Worm (Caenorhabditis elegans) whole organism, L3 larva: Measurements from ENCODE around the gene Y43F8C.17.

Experiments
- R02D3.7 ChIP-seq: fragments of 150-350 bp; optimal IDR thresholded peaks from 2 replicates; lab custom pipeline; 2014; ENCODE audit warnings: missing biosample characterization, missing genetic modification characterization
- ZK546.5 ChIP-seq: sonication (generic microtip); optimal IDR thresholded peaks from 2 replicates; lab custom pipeline; 2017; ENCODE audit warnings: missing biosample characterization, missing genetic modification characterization
- aly-2 ChIP-seq: fragments of 150-350 bp; optimal IDR thresholded peaks from 2 replicates; lab custom pipeline; 2014; ENCODE audit warnings: missing biosample characterization, missing genetic modification characterization
- ama-1 ChIP-seq: fragments of 150-350 bp; optimal IDR thresholded peaks from 2 replicates; lab custom pipeline; 2018
- ceh-16 ChIP-seq: sonication (generic microtip); optimal IDR thresholded peaks from 2 replicates; lab custom pipeline; 2017; ENCODE audit warnings: missing biosample characterization, missing genetic modification characterization
- ceh-28 ChIP-seq: fragments of 150-350 bp; optimal IDR thresholded peaks from 2 replicates; lab custom pipeline; 2014; ENCODE audit warnings: missing biosample characterization, missing genetic modification reagents, missing genetic modification characterization
- ceh-82 ChIP-seq: fragments of 150-350 bp; optimal IDR thresholded peaks from 2 replicates; lab custom pipeline; 2014; ENCODE audit warnings: missing biosample characterization, missing genetic modification characterization
- egl-27 ChIP-seq: sonication (generic microtip); optimal IDR thresholded peaks from 4 replicates; lab custom pipeline; 2017; ENCODE audit warnings: missing biosample characterization, missing genetic modification reagents, missing genetic modification characterization
- elt-1 ChIP-seq: fragments of 150-350 bp; optimal IDR thresholded peaks from 2 replicates; lab custom pipeline; 2014; ENCODE audit warnings: missing biosample characterization, missing genetic modification characterization
- elt-2 ChIP-seq: sonication (generic microtip); optimal IDR thresholded peaks from 2 replicates; lab custom pipeline; 2016; ENCODE audit warnings: missing genetic modification reagents, mild to moderate bottlenecking, missing genetic modification characterization, missing compliant biosample characterization
- elt-3 ChIP-seq, 3 experiments: fragments of 150-350 bp in 1 of 3; sonication (generic microtip) in 2 of 3; optimal IDR thresholded peaks; 2 replicates in 2 of 3; 4 replicates in 1 of 3; lab custom pipeline; 2014 to 2017; ENCODE audit warnings: missing biosample characterization in 3 of 3, missing genetic modification characterization in 3 of 3
- fkh-10 ChIP-seq: sonication (generic microtip); optimal IDR thresholded peaks from 2 replicates; lab custom pipeline; 2017; ENCODE audit warnings: missing biosample characterization, missing genetic modification reagents, missing genetic modification characterization
- fos-1 ChIP-seq: fragments of 150-350 bp; optimal IDR thresholded peaks from 2 replicates; lab custom pipeline; 2014; ENCODE audit warnings: missing biosample characterization, missing genetic modification characterization
- hmg-11 ChIP-seq: sonication (generic microtip); optimal IDR thresholded peaks from 2 replicates; lab custom pipeline; 2016; ENCODE audit warnings: missing genetic modification characterization, missing compliant biosample characterization
- jun-1 ChIP-seq: fragments of 150-350 bp; optimal IDR thresholded peaks from 2 replicates; lab custom pipeline; 2014; ENCODE audit warnings: missing biosample characterization, missing genetic modification reagents, missing genetic modification characterization
- lin-15B ChIP-seq: fragments of 150-350 bp; optimal IDR thresholded peaks from 2 replicates; lab custom pipeline; 2014; ENCODE audit warnings: missing biosample characterization, missing genetic modification characterization
- lin-39 ChIP-seq: fragments of 150-350 bp; optimal IDR thresholded peaks from 2 replicates; lab custom pipeline; 2018; ENCODE audit warnings: missing biosample characterization, missing genetic modification reagents, missing genetic modification characterization
- mdl-1 ChIP-seq: fragments of 150-350 bp; optimal IDR thresholded peaks from 2 replicates; lab custom pipeline; 2014; ENCODE audit warnings: missing biosample characterization, missing genetic modification characterization
- nfya-1 ChIP-seq: sonication (generic microtip); optimal IDR thresholded peaks from 2 replicates; lab custom pipeline; 2017; ENCODE audit warnings: missing genetic modification characterization, mild to moderate bottlenecking, missing compliant biosample characterization, antibody characterized with exemption, moderate library complexity; ENCODE audit not compliant: insufficient read depth
- nhr-11 ChIP-seq: fragments of 150-350 bp; optimal IDR thresholded peaks from 2 replicates; lab custom pipeline; 2014; ENCODE audit warnings: missing biosample characterization, missing genetic modification characterization
- nhr-23 ChIP-seq: fragments of 150-350 bp; optimal IDR thresholded peaks from 2 replicates; lab custom pipeline; 2014; ENCODE audit warnings: missing biosample characterization, missing genetic modification reagents, missing genetic modification characterization
- nhr-237 ChIP-seq: fragments of 150-350 bp; optimal IDR thresholded peaks from 2 replicates; lab custom pipeline; 2014; ENCODE audit warnings: missing biosample characterization, missing genetic modification characterization
- nhr-28 ChIP-seq: fragments of 150-350 bp; optimal IDR thresholded peaks from 2 replicates; lab custom pipeline; 2014; ENCODE audit warnings: missing biosample characterization, missing genetic modification characterization
- nhr-76 ChIP-seq: fragments of 150-350 bp; sonication (generic microtip); optimal IDR thresholded peaks from 5 replicates; lab custom pipeline; 2014; ENCODE audit warnings: missing biosample characterization, missing genetic modification characterization
- pqm-1 ChIP-seq: fragments of 150-350 bp; optimal IDR thresholded peaks from 2 replicates; lab custom pipeline; 2017; ENCODE audit warnings: missing biosample characterization, missing genetic modification characterization, inconsistent platforms
- skn-1 ChIP-seq: fragments of 150-350 bp; optimal IDR thresholded peaks from 2 replicates; lab custom pipeline; 2014; ENCODE audit warnings: missing biosample characterization, missing genetic modification characterization
- tbx-2 ChIP-seq: sonication (generic microtip); optimal IDR thresholded peaks from 2 replicates; lab custom pipeline; 2016; ENCODE audit warnings: mild to moderate bottlenecking, missing genetic modification characterization, missing compliant biosample characterization
- unc-62 ChIP-seq: fragments of 150-350 bp; sonication (generic microtip); optimal IDR thresholded peaks from 4 replicates; lab custom pipeline; 2014; ENCODE audit warnings: missing biosample characterization, missing genetic modification reagents, missing genetic modification characterization
- ztf-11 ChIP-seq: fragments of 150-350 bp; optimal IDR thresholded peaks from 2 replicates; lab custom pipeline; 2014; ENCODE audit warnings: missing biosample characterization, missing genetic modification characterization

The Y43F8C.17 gene

ce11 chrV:19737458-19737857, 21.5 kb downstream of the Y43F8C.17 start, which contains the start of gene W04E12.7:
Gene W04E12.7, minus strand, starts transcription at chrV:19737558.
- TF ChIP-seq ceh-82 (no peak), elt-1 (tag; lab: Kevin White, UChicago) (no peak), ama-1 (no peak), ZK546.5 (tag; lab: Kevin White, UChicago) (no peak), pqm-1 (tag; lab: Kevin White, UChicago) (no peak), nfya-1 (tag; lab: Kevin White, UChicago) (no peak), nhr-11 (no peak)

ce11 chrV:19738117-19738516, 22.2 kb downstream of the Y43F8C.17 start, which contains the start of gene fbxa-131:
Gene fbxa-131, plus strand, starts transcription at chrV:19738417.
- no peak for TF ChIP-seq egl-27 (tag; lab: Kevin White, UChicago)
- no peak for TF ChIP-seq R02D3.7 (tag; lab: Kevin White, UChicago)
- no peak for TF ChIP-seq lin-15B (tag; lab: Kevin White, UChicago)

- TF ChIP-seq nhr-76 (tag; lab: Kevin White, UChicago) = no peak
- TF ChIP-seq fkh-10 (GFP tag; lab: Kevin White, UChicago) = no peak
- TF ChIP-seq aly-2 (tag; lab: Kevin White, UChicago) = no peak
Measured at ce11 chrV:19741034-19741433, 25.1 kb downstream of the Y43F8C.17 start, which contains the start of gene W04E12.2. Gene W04E12.2, minus strand, starts transcription at chrV:19741134.

ce11 chrV:19741651-19742050, 25.7 kb downstream of the Y43F8C.17 start, which contains the start of gene W04E12.3:
Gene W04E12.3, plus strand, starts transcription at chrV:19741951.
- no peak for TF ChIP-seq ztf-11
- TF ChIP-seq nhr-28 (tag; lab: Kevin White, UChicago) = no peak
- TF ChIP-seq aly-2 (tag; lab: Kevin White, UChicago) = no peak
- no peak for TF ChIP-seq jun-1 (tag; lab: Kevin White, UChicago)
- no peak for TF ChIP-seq elt-2 (tag; lab: Kevin White, UChicago)
- no peak for TF ChIP-seq elt-3 (tag; optimal IDR thresholded peaks at IDR 0.05; lab: Kevin White, UChicago)
- no peak for TF ChIP-seq nhr-237
- no peak for TF ChIP-seq ceh-82
- no peak for TF ChIP-seq nfya-1 (tag; lab: Kevin White, UChicago)
- TF ChIP-seq lin-39 = no peak
- TF ChIP-seq unc-62 (GFP tag; lab: Kevin White, UChicago) = no peak
- no peak for TF ChIP-seq elt-1 (tag; lab: Kevin White, UChicago)
- no peak for TF ChIP-seq ceh-28
- no peak for TF ChIP-seq ceh-16 (tag; lab: Kevin White, UChicago)
- TF ChIP-seq mdl-1 (tag; lab: Kevin White, UChicago) = no peak
- no peak for TF ChIP-seq ama-1
- TF ChIP-seq egl-27 (tag; lab: Kevin White, UChicago) = no peak

- TF ChIP-seq tbx-2 (tag; lab: Kevin White, UChicago) (no peak), lin-39 (no peak), fos-1 (tag; lab: Kevin White, UChicago) (no peak), ceh-82 (no peak), hmg-11 (tag; lab: Kevin White, UChicago) (no peak)
Measured at ce11 chrV:19743305-19743704, 27.4 kb downstream of the Y43F8C.17 start, which contains the start of gene W04E12.4. Gene W04E12.4, plus strand, starts transcription at chrV:19743605.

- TF ChIP-seq ZK546.5 (tag; lab: Kevin White, UChicago) (no peak), pqm-1 (tag; lab: Kevin White, UChicago) (no peak), skn-1 (tag; lab: Kevin White, UChicago) (no peak)
Measured at ce11 chrV:19743794-19744193, 27.8 kb downstream of the Y43F8C.17 start.

- TF ChIP-seq ceh-28 = peak; percentile 85
- no peak for TF ChIP-seq nfya-1 (tag; lab: Kevin White, UChicago)
- TF ChIP-seq nhr-23 (tag; lab: Kevin White, UChicago) = no peak
Measured at ce11 chrV:19744210-19744609, 28.3 kb downstream of the Y43F8C.17 start.
